Comparison of ENCODE assay signal across 3 fruit fly cellular contexts in genomic region chrX:8901447-8901846, dm6.
TF ChIP-seq lines count a peak whose summit lies in the region.

Gene Rbm13 (plus strand): TSS chrX:8901699.

- no peak for TF ChIP-seq CTCF in whole organism, embryonic (GFP tag; optimal IDR thresholded peaks at IDR 0.05; lab: Kevin White, UChicago)

TF ChIP-seq in whole organism, adult, 20 proteins besides CTCF, POLR2A, EP300 and RAD21:
- no peak for TF ChIP-seq cnc (optimal IDR thresholded peaks at IDR 0.05; lab: Kevin White, UChicago)
- no peak for TF ChIP-seq CG11617 (GFP tag; optimal IDR thresholded peaks at IDR 0.05; lab: Kevin White, UChicago)
- no peak for TF ChIP-seq CG5204 (GFP tag; optimal IDR thresholded peaks at IDR 0.05; lab: Kevin White, UChicago)
- TF ChIP-seq Mnt (GFP tag; optimal IDR thresholded peaks at IDR 0.05; lab: Kevin White, UChicago) = peak; percentile 92
- no peak for TF ChIP-seq tj (GFP tag; optimal IDR thresholded peaks at IDR 0.05; lab: Kevin White, UChicago)
- peak; percentile 5 for TF ChIP-seq CG7101 (tag; optimal IDR thresholded peaks at IDR 0.05; lab: Kevin White, UChicago)
- TF ChIP-seq kay (GFP tag; lab: Kevin White, UChicago; ENCODE audit: borderline replicate concordance) = no peak
- no peak for TF ChIP-seq pad (GFP tag; optimal IDR thresholded peaks at IDR 0.05; lab: Kevin White, UChicago)
- TF ChIP-seq CG12768 (GFP tag; optimal IDR thresholded peaks at IDR 0.05; lab: Kevin White, UChicago) = no peak
TF ChIP-seq in whole organism, adult: peak in this region for 2.

TF ChIP-seq in whole organism, embryonic, 481 proteins besides CTCF, POLR2A, EP300 and RAD21 (continues in another document):
- TF ChIP-seq knrl (GFP tag; IDR thresholded peaks at IDR 0.05; lab: Robert Waterston, UW; ENCODE audit: partially characterized antibody) (peak; percentile 50; the same call in 2 of the 3 replicates), NFAT (GFP tag; IDR thresholded peaks at IDR 0.05; lab: Robert Waterston, UW) (no peak), CoRest (tag; optimal IDR thresholded peaks at IDR 0.05; lab: Kevin White, UChicago) (peak; percentile 1), Mrtf (GFP tag; IDR thresholded peaks at IDR 0.05; lab: Robert Waterston, UW) (no peak), Scr (GFP tag; IDR thresholded peaks at IDR 0.05; lab: Robert Waterston, UW; ENCODE audit: partially characterized antibody) (peak; percentile 69), B-H1 (GFP tag; IDR thresholded peaks at IDR 0.05; lab: Robert Waterston, UW) (no peak), CG32532 (GFP tag; IDR thresholded peaks at IDR 0.05; lab: Robert Waterston, UW) (no peak), unc-4 (GFP tag; IDR thresholded peaks at IDR 0.05; lab: Robert Waterston, UW; ENCODE audit: partially characterized antibody) (peak; percentile 72), row (GFP tag; IDR thresholded peaks at IDR 0.05; lab: Robert Waterston, UW) (peak; percentile 47; the same call in 2 of the 3 replicates), CG34224 (GFP tag; IDR thresholded peaks at IDR 0.05; lab: Robert Waterston, UW; ENCODE audit: partially characterized antibody) (0 out of 3 replicates have a peak, but pooled peaks have one; percentile 43), tll (GFP tag; optimal IDR thresholded peaks at IDR 0.05; lab: Kevin White, UChicago) (no peak), ash1 (GFP tag; optimal IDR thresholded peaks at IDR 0.05; lab: Kevin White, UChicago) (no peak), pan (optimal IDR thresholded peaks at IDR 0.05; lab: Kevin White, UChicago) (no peak), pan (GFP tag; optimal IDR thresholded peaks at IDR 0.05 in 1 of 2, IDR thresholded peaks at IDR 0.05 in 1 of 2) (no peak), her (GFP tag; optimal IDR thresholded peaks at IDR 0.05; lab: Kevin White, UChicago) (no peak), Max (GFP tag; optimal IDR thresholded peaks at IDR 0.05; lab: Kevin White, UChicago) (peak; percentile 54), crc (GFP tag; optimal IDR thresholded peaks at IDR 0.05; lab: Kevin White, UChicago) (no peak), Hmr (GFP tag; optimal IDR thresholded peaks at IDR 0.05; lab: Kevin White, UChicago) (no peak), chinmo (GFP tag; IDR thresholded peaks at IDR 0.05; lab: Robert Waterston, UW; ENCODE audit: partially characterized antibody) (peak; percentile 43; the same call in 1 of the 4 replicates), mld (GFP tag; IDR thresholded peaks at IDR 0.05; lab: Robert Waterston, UW; ENCODE audit: partially characterized antibody) (no peak), Bdp1 (GFP tag; optimal IDR thresholded peaks at IDR 0.05; lab: Kevin White, UChicago) (no peak), Stat92E (GFP tag; optimal IDR thresholded peaks at IDR 0.05; lab: Kevin White, UChicago) (no peak), Ada2b (GFP tag; IDR thresholded peaks at IDR 0.05; lab: Robert Waterston, UW) (no peak), CG6254 (GFP tag; optimal IDR thresholded peaks at IDR 0.05; lab: Kevin White, UChicago) (no peak), CG9817 (tag; optimal IDR thresholded peaks at IDR 0.05; lab: Kevin White, UChicago) (no peak), CG4282 (GFP tag; optimal IDR thresholded peaks at IDR 0.05; lab: Kevin White, UChicago) (no peak), CG10209 (GFP tag; optimal IDR thresholded peaks at IDR 0.05; lab: Kevin White, UChicago) (no peak), salm (tag; optimal IDR thresholded peaks at IDR 0.05; lab: Kevin White, UChicago) (no peak), CG4820 (GFP tag; optimal IDR thresholded peaks at IDR 0.05; lab: Kevin White, UChicago) (no peak), grn (GFP tag; optimal IDR thresholded peaks at IDR 0.05; lab: Kevin White, UChicago) (no peak), ato (GFP tag; IDR thresholded peaks at IDR 0.05; lab: Robert Waterston, UW; ENCODE audit: partially characterized antibody) (peak; percentile 78), croc (GFP tag; conservative IDR thresholded peaks at IDR 0.05; lab: Robert Waterston, UW) (no peak), vnd (GFP tag; IDR thresholded peaks at IDR 0.05; lab: Robert Waterston, UW; ENCODE audit: partially characterized antibody) (peak; percentile 52; the same call in 2 of the 3 replicates), Elba2 (GFP tag; optimal IDR thresholded peaks at IDR 0.05; lab: Kevin White, UChicago) (no peak), CG9876 (GFP tag; optimal IDR thresholded peaks at IDR 0.05; lab: Kevin White, UChicago) (no peak), CG15514 (GFP tag; optimal IDR thresholded peaks at IDR 0.05; lab: Kevin White, UChicago) (peak; percentile 12), psq (GFP tag; optimal IDR thresholded peaks at IDR 0.05; lab: Kevin White, UChicago) (no peak), al (GFP tag; IDR thresholded peaks at IDR 0.05; lab: Robert Waterston, UW) (no peak), gfzf (GFP tag; optimal IDR thresholded peaks at IDR 0.05; lab: Kevin White, UChicago) (peak; percentile 34), Tbp (GFP tag; optimal IDR thresholded peaks at IDR 0.05; lab: Kevin White, UChicago) (no peak)

TF ChIP-seq in whole organism, wandering third instar larva, 38 proteins besides CTCF, POLR2A, EP300 and RAD21:
- TF ChIP-seq Myc (optimal IDR thresholded peaks at IDR 0.05; lab: Kevin White, UChicago) (peak; percentile 0), Rel (GFP tag; optimal IDR thresholded peaks at IDR 0.05; lab: Kevin White, UChicago) (no peak), Rel (tag; optimal IDR thresholded peaks at IDR 0.05; lab: Kevin White, UChicago) (peak; percentile 31), dl (GFP tag; optimal IDR thresholded peaks at IDR 0.05; lab: Kevin White, UChicago; ENCODE audit: insufficient read depth in 1 of 2, partially characterized antibody in 2 of 2) (no peak)
